Worm (Caenorhabditis elegans) whole organism, L1 larva: Measurements from ENCODE around the gene Y57A10C.10.

Experiments used
- ama-1 ChIP-seq: fragments of 150-350 bp; optimal IDR thresholded peaks from 2 replicates; lab custom pipeline; 2014
- ceh-82 ChIP-seq, 3 experiments: fragments of 150-350 bp in 1 of 3; sonication (generic microtip) in 2 of 3; optimal IDR thresholded peaks; 2 replicates each; lab custom pipeline; 2014 to 2017; ENCODE audit warnings: missing biosample characterization in 3 of 3, missing genetic modification characterization in 3 of 3
- ces-1 ChIP-seq: fragments of 150-350 bp; optimal IDR thresholded peaks from 2 replicates; lab custom pipeline; 2014; ENCODE audit warnings: missing biosample characterization, missing genetic modification reagents, missing genetic modification characterization
- egl-13 ChIP-seq: sonication (generic microtip); optimal IDR thresholded peaks from 2 replicates; lab custom pipeline; 2016; ENCODE audit warnings: missing genotype, missing genetic modification reagents, missing genetic modification characterization, missing compliant biosample characterization
- lin-35 ChIP-seq, 2 experiments: fragments of 150-350 bp; optimal IDR thresholded peaks; 2 replicates each; lab custom pipeline; 2014; ENCODE audit warnings: missing biosample characterization in 2 of 2, missing genetic modification characterization in 2 of 2, missing genetic modification reagents in 2 of 2
- lir-3 ChIP-seq: sonication (generic microtip); optimal IDR thresholded peaks from 2 replicates; lab custom pipeline; 2016; ENCODE audit warnings: mild to moderate bottlenecking, missing genetic modification characterization, moderate library complexity, missing compliant biosample characterization; ENCODE audit not compliant: poor library complexity
- lsy-2 ChIP-seq, 2 experiments: fragments of 150-350 bp; optimal IDR thresholded peaks; 2 replicates each; lab custom pipeline; 2014; ENCODE audit warnings: missing biosample characterization in 2 of 2, missing genetic modification characterization in 2 of 2
- nhr-11 ChIP-seq: fragments of 150-350 bp; optimal IDR thresholded peaks from 2 replicates; lab custom pipeline; 2014; ENCODE audit warnings: missing biosample characterization, missing genetic modification characterization
- nhr-47 ChIP-seq: sonication (generic microtip); optimal IDR thresholded peaks from 2 replicates; lab custom pipeline; 2016; ENCODE audit warnings: mild to moderate bottlenecking, missing genetic modification characterization, moderate library complexity, missing compliant biosample characterization
- pqm-1 ChIP-seq: sonication (generic microtip); optimal IDR thresholded peaks from 3 replicates; lab custom pipeline; 2017; ENCODE audit warnings: missing biosample characterization, missing genetic modification characterization
- rnt-1 ChIP-seq: sonication (generic microtip); optimal IDR thresholded peaks from 2 replicates; lab custom pipeline; 2016; ENCODE audit warnings: mild to moderate bottlenecking, missing genetic modification characterization, moderate library complexity, missing compliant biosample characterization
- skn-1 ChIP-seq: fragments of 150-350 bp; optimal IDR thresholded peaks from 2 replicates; lab custom pipeline; 2014; ENCODE audit warnings: missing biosample characterization, missing genetic modification characterization
- sox-4 ChIP-seq: sonication (generic microtip); optimal IDR thresholded peaks from 2 replicates; lab custom pipeline; 2016; ENCODE audit warnings: missing genetic modification characterization, missing compliant biosample characterization
- sptf-1 ChIP-seq: fragments of 150-350 bp; optimal IDR thresholded peaks from 2 replicates; lab custom pipeline; 2014; ENCODE audit warnings: missing biosample characterization, missing genetic modification characterization

- TF ChIP-seq nhr-47 (tag; lab: Kevin White, UChicago), result no peak
- TF ChIP-seq ces-1 (GFP tag; lab: Kevin White, UChicago), result no peak
- TF ChIP-seq skn-1, result no peak
- no peak for TF ChIP-seq lir-3 (tag; lab: Kevin White, UChicago)
- no peak for TF ChIP-seq pqm-1 (tag; lab: Kevin White, UChicago)
- TF ChIP-seq sptf-1 (tag; lab: Kevin White, UChicago), result no peak
- no peak for TF ChIP-seq sox-4 (tag; lab: Kevin White, UChicago)
- TF ChIP-seq lin-35 (GFP tag; optimal IDR thresholded peaks at IDR 0.05; lab: Kevin White, UChicago), result no peak
- no peak for TF ChIP-seq rnt-1
- TF ChIP-seq ceh-82 (tag; optimal IDR thresholded peaks at IDR 0.05; lab: Kevin White, UChicago), result no peak
- TF ChIP-seq lsy-2 (tag; optimal IDR thresholded peaks at IDR 0.05; lab: Kevin White, UChicago), result no peak
- TF ChIP-seq egl-13 (tag; lab: Kevin White, UChicago), result no peak
- no peak for TF ChIP-seq ama-1 (lab: Kevin White, UChicago)
- TF ChIP-seq nhr-11, result no peak
These were observed 11.8 kb upstream of the Y57A10C.10 start, which contains the start of the genes sre-35 and sre-33 for ce11 chrII:12452754-12453352.
